Fruit fly (Drosophila melanogaster) whole organism, prepupa: Measurements from ENCODE around the gene CG4660.

Experiments used
- Blimp-1 ChIP-seq: fragments of 200-800 bp; sonication (Bioruptor generic); optimal IDR thresholded peaks from 3 replicates; lab custom pipeline; 2017; ENCODE audit warnings: missing biosample characterization, missing genetic modification characterization, mild to moderate bottlenecking, moderate library complexity, missing genetic modification reagents
- CG10631 ChIP-seq: fragments of 200-800 bp; sonication (Bioruptor generic); optimal IDR thresholded peaks from 2 replicates; lab custom pipeline; 2016; ENCODE audit warnings: missing biosample characterization, missing genetic modification characterization
- CG10669 ChIP-seq: fragments of 200-800 bp; sonication (Bioruptor generic); optimal IDR thresholded peaks from 3 replicates; lab custom pipeline; 2018; ENCODE audit warnings: missing biosample characterization, mild to moderate bottlenecking, missing genetic modification characterization, moderate library complexity
- CG11294 ChIP-seq: fragments of 200-800 bp; sonication (Bioruptor generic); IDR thresholded peaks from 2 replicates; pipeline ENCODE4 v1.3.6; 2022; ENCODE audit warnings: missing biosample characterization, missing genetic modification characterization
- CG11902 ChIP-seq: fragments of 200-800 bp; sonication (Bioruptor generic); optimal IDR thresholded peaks from 3 replicates; lab custom pipeline; 2016; ENCODE audit warnings: missing biosample characterization, missing genetic modification characterization
- CG15336 ChIP-seq: fragments of 200-800 bp; sonication (Bioruptor generic); IDR thresholded peaks from 2 replicates; pipeline ENCODE4 v1.3.6; 2022; ENCODE audit warnings: missing biosample characterization, missing genetic modification characterization
- CG1621 ChIP-seq: fragments of 200-800 bp; sonication (Bioruptor generic); optimal IDR thresholded peaks from 3 replicates; lab custom pipeline; 2018; ENCODE audit warnings: missing biosample characterization, mild to moderate bottlenecking, missing genetic modification characterization
- CG31627 ChIP-seq: fragments of 200-800 bp; sonication (Bioruptor generic); optimal IDR thresholded peaks from 3 replicates; lab custom pipeline; 2016; ENCODE audit warnings: missing biosample characterization, missing genetic modification characterization
- CG32006 ChIP-seq: fragments of 200-800 bp; sonication (Bioruptor generic); optimal IDR thresholded peaks from 3 replicates; lab custom pipeline; 2017; ENCODE audit warnings: missing biosample characterization, mild to moderate bottlenecking, missing genetic modification characterization
- CG34406 ChIP-seq: fragments of 200-800 bp; sonication (Bioruptor generic); optimal IDR thresholded peaks from 3 replicates; lab custom pipeline; 2016; ENCODE audit warnings: missing biosample characterization, missing genetic modification characterization
- CG3919 ChIP-seq: fragments of 200-800 bp; sonication (Bioruptor generic); optimal IDR thresholded peaks from 3 replicates; lab custom pipeline; 2016; ENCODE audit warnings: missing biosample characterization, missing genetic modification characterization
- CG6276 ChIP-seq: fragments of 200-800 bp; sonication (Bioruptor generic); optimal IDR thresholded peaks from 2 replicates; lab custom pipeline; 2017; ENCODE audit warnings: missing biosample characterization, mild to moderate bottlenecking, missing genetic modification characterization
- CG6792 ChIP-seq: fragments of 200-800 bp; sonication (Bioruptor generic); optimal IDR thresholded peaks from 3 replicates; lab custom pipeline; 2016; ENCODE audit warnings: missing biosample characterization, missing genetic modification characterization
- CG6808 ChIP-seq: fragments of 200-800 bp; sonication (Bioruptor generic); optimal IDR thresholded peaks from 3 replicates; lab custom pipeline; 2017; ENCODE audit warnings: missing biosample characterization, missing genetic modification characterization, mild to moderate bottlenecking, moderate library complexity, missing genetic modification reagents
- CG6854 ChIP-seq: fragments of 200-800 bp; sonication (Bioruptor generic); optimal IDR thresholded peaks from 2 replicates; lab custom pipeline; 2017; ENCODE audit warnings: missing biosample characterization, mild to moderate bottlenecking, missing genetic modification characterization
- CG7368 ChIP-seq: fragments of 200-800 bp; sonication (Bioruptor generic); optimal IDR thresholded peaks from 3 replicates; lab custom pipeline; 2016; ENCODE audit warnings: missing biosample characterization, missing genetic modification characterization
- CG8632 ChIP-seq: fragments of 200-800 bp; sonication (Bioruptor generic); optimal IDR thresholded peaks from 3 replicates; lab custom pipeline; 2016; ENCODE audit warnings: missing biosample characterization, missing genetic modification characterization
- Eip75B ChIP-seq: fragments of 200-800 bp; sonication (Bioruptor generic); optimal IDR thresholded peaks from 3 replicates; lab custom pipeline; 2016; ENCODE audit warnings: missing biosample characterization, missing genetic modification characterization
- Eip78C ChIP-seq: fragments of 200-800 bp; sonication (Bioruptor generic); peaks from one replicate; lab custom pipeline; 2016; ENCODE audit warnings: missing biosample characterization, missing genetic modification characterization
- Ets21C ChIP-seq: fragments of 200-800 bp; sonication (Bioruptor generic); optimal IDR thresholded peaks from 3 replicates; lab custom pipeline; 2016; ENCODE audit warnings: missing biosample characterization, missing genetic modification characterization
- Hr38 ChIP-seq: sonication (Bioruptor generic); optimal IDR thresholded peaks from 2 replicates; lab custom pipeline; 2016; ENCODE audit warnings: missing biosample characterization, missing genetic modification characterization
- Hr39 ChIP-seq: fragments of 200-800 bp; sonication (Bioruptor generic); optimal IDR thresholded peaks from 2 replicates; lab custom pipeline; 2016; ENCODE audit warnings: missing biosample characterization, missing genetic modification characterization
- Hr4 ChIP-seq: fragments of 200-800 bp; sonication (Bioruptor generic); optimal IDR thresholded peaks from 3 replicates; lab custom pipeline; 2016; ENCODE audit warnings: missing biosample characterization, missing genetic modification characterization
- Lpt ChIP-seq: fragments of 200-800 bp; sonication (Bioruptor generic); optimal IDR thresholded peaks from 3 replicates; lab custom pipeline; 2016; ENCODE audit warnings: missing biosample characterization, missing genetic modification characterization
- OdsH ChIP-seq: fragments of 200-800 bp; sonication (Bioruptor generic); optimal IDR thresholded peaks from 3 replicates; lab custom pipeline; 2016; ENCODE audit warnings: missing biosample characterization, missing genetic modification characterization
- Smox ChIP-seq: fragments of 200-800 bp; sonication (Bioruptor generic); optimal IDR thresholded peaks from 3 replicates; lab custom pipeline; 2016; ENCODE audit warnings: missing biosample characterization, missing genetic modification characterization
- Sox15 ChIP-seq: fragments of 200-800 bp; sonication (Bioruptor generic); optimal IDR thresholded peaks from 3 replicates; lab custom pipeline; 2016; ENCODE audit warnings: missing biosample characterization, missing genetic modification characterization
- cyc ChIP-seq: fragments of 200-800 bp; sonication (Bioruptor generic); optimal IDR thresholded peaks from 3 replicates; lab custom pipeline; 2016; ENCODE audit warnings: missing biosample characterization, missing genetic modification characterization
- dac ChIP-seq: fragments of 200-800 bp; sonication (Bioruptor generic); optimal IDR thresholded peaks from 2 replicates; lab custom pipeline; 2017; ENCODE audit warnings: missing biosample characterization, mild to moderate bottlenecking, missing genetic modification characterization
- dsx ChIP-seq: fragments of 200-800 bp; optimal IDR thresholded peaks from 3 replicates; lab custom pipeline; 2019; ENCODE audit warnings: missing biosample characterization, mild to moderate bottlenecking, missing genetic modification characterization, moderate library complexity; ENCODE audit not compliant: poor library complexity, severe bottlenecking
- esn ChIP-seq: fragments of 200-800 bp; sonication (Bioruptor generic); optimal IDR thresholded peaks from 2 replicates; lab custom pipeline; 2016; ENCODE audit warnings: missing biosample characterization, mild to moderate bottlenecking, missing genetic modification characterization, moderate library complexity
- fd59A ChIP-seq: fragments of 200-800 bp; sonication (Bioruptor generic); optimal IDR thresholded peaks from 2 replicates; lab custom pipeline; 2017; ENCODE audit warnings: missing biosample characterization, mild to moderate bottlenecking, missing genetic modification characterization, missing genetic modification reagents
- fd85E ChIP-seq: fragments of 200-800 bp; sonication (Bioruptor generic); optimal IDR thresholded peaks from 3 replicates; lab custom pipeline; 2016; ENCODE audit warnings: missing biosample characterization, missing genetic modification characterization
- fkh ChIP-seq: fragments of 200-800 bp; sonication (Bioruptor generic); optimal IDR thresholded peaks from 3 replicates; lab custom pipeline; 2017; ENCODE audit warnings: missing biosample characterization, mild to moderate bottlenecking, missing genetic modification characterization, moderate library complexity
- lz ChIP-seq: fragments of 200-800 bp; sonication (Bioruptor generic); optimal IDR thresholded peaks from 3 replicates; lab custom pipeline; 2016; ENCODE audit warnings: missing biosample characterization, missing genetic modification characterization
- pdm3 ChIP-seq: fragments of 200-800 bp; sonication (Bioruptor generic); optimal IDR thresholded peaks from 3 replicates; lab custom pipeline; 2016; ENCODE audit warnings: missing biosample characterization, missing genetic modification characterization
- salr ChIP-seq, 2 experiments: fragments of 200-800 bp; sonication (Bioruptor generic); optimal IDR thresholded peaks; 3 replicates each; lab custom pipeline; 2016 to 2018; ENCODE audit warnings: missing biosample characterization in 2 of 2, missing genetic modification characterization in 2 of 2, mild to moderate bottlenecking in 1 of 2
- ss ChIP-seq, 2 experiments: fragments of 200-800 bp; sonication (Bioruptor generic); optimal IDR thresholded peaks; 2 replicates in 1 of 2; 3 replicates in 1 of 2; lab custom pipeline; 2017 to 2018; ENCODE audit warnings: mild to moderate bottlenecking in 2 of 2, missing biosample characterization in 2 of 2, missing genetic modification characterization in 2 of 2, moderate library complexity in 1 of 2
- svp ChIP-seq: fragments of 200-800 bp; sonication (Bioruptor generic); peaks from one replicate; lab custom pipeline; 2016; ENCODE audit warnings: missing biosample characterization, missing genetic modification characterization
- vri ChIP-seq: fragments of 200-800 bp; sonication (Bioruptor generic); optimal IDR thresholded peaks from 3 replicates; lab custom pipeline; 2016; ENCODE audit warnings: missing biosample characterization, mild to moderate bottlenecking, missing genetic modification characterization

Gene CG4660

DNA sequence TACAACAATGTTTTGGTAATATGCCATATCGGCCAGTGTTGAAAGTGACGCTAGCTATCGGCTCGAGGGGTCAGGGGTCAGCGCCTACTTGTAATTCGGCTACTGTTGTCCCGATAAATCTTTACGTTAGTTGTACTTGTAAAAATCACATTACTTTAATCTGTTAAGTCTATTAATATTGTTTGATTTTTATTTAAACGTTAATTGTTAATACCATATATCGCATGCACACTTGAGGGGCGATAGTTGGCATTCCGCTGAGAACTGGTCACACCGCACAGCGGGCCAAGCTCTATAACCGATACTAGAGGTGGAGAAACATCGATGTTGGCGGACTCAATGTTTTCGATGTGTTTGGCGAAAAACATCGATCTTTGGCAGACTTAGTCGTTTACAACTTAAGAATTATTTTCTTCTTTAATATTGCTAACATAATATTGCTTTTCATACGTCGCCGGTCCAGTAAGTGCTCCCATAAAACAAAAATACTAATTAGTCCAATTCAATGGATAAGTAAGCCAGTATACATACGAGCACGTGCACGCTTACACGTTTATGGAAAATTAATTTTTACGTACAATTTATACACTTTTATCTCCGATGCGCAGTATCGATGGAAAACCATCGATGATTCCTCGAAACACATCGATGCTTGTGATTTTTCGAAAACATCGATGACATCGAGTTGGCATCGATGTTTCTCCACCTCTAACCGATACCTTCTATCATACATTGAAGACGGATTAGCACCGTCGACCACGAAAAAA lies 43.8 kb downstream of the CG4660 start, which contains the start of the genes rux and MCTS1 (continued):
- no peak for TF ChIP-seq fd59A (GFP tag; lab: Kevin White, UChicago)
- TF ChIP-seq vri (GFP tag; lab: Kevin White, UChicago) = peak; percentile 41
- no peak for TF ChIP-seq CG6276 (GFP tag; lab: Kevin White, UChicago)
- TF ChIP-seq Hr39 (GFP tag; lab: Kevin White, UChicago) = peak; percentile 39
- TF ChIP-seq OdsH (GFP tag; lab: Kevin White, UChicago) = peak; percentile 32
- TF ChIP-seq CG6808 (GFP tag; lab: Kevin White, UChicago) = no peak
- TF ChIP-seq Ets21C (GFP tag; lab: Kevin White, UChicago) = no peak
- peak; percentile 32 for TF ChIP-seq Smox (GFP tag; lab: Kevin White, UChicago)
- peak; percentile 23 for TF ChIP-seq fkh (GFP tag; lab: Kevin White, UChicago)
- peak; percentile 20 for TF ChIP-seq CG10631 (GFP tag; lab: Kevin White, UChicago)
- peak; percentile 44 for TF ChIP-seq esn
- TF ChIP-seq ss (GFP tag; optimal IDR thresholded peaks at IDR 0.05; lab: Kevin White, UChicago) = peak in 1 of 2 experiments; percentile 5

DNA sequence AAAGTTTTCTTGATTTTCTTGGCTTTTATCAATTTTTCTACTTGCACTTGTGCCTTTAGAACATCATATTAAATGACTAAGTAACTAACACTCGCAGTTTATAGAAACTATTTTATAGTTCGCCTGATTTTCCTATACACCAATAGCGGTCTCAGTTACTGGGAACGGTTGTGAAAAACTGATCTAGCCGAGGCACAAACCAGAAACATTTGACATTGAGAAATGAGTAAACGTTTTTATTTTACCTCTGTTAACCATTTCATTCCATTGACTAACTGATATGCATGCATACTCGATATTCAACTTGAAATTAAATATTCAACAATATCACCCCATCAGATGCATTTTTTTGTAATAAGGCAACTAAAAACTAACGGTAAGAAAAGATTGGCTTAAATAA lies 45.8 kb downstream of the CG4660 start:
- TF ChIP-seq cyc (GFP tag; lab: Kevin White, UChicago) (no peak), fd59A (GFP tag; lab: Kevin White, UChicago) (no peak), CG15336 (no peak), CG6854 (GFP tag; lab: Kevin White, UChicago) (no peak), CG11294 (no peak), Eip78C (GFP tag; lab: Kevin White, UChicago) (peak; percentile 46), ss (GFP tag; optimal IDR thresholded peaks at IDR 0.05; lab: Kevin White, UChicago) (no peak), Blimp-1 (GFP tag; lab: Kevin White, UChicago) (no peak)

DNA sequence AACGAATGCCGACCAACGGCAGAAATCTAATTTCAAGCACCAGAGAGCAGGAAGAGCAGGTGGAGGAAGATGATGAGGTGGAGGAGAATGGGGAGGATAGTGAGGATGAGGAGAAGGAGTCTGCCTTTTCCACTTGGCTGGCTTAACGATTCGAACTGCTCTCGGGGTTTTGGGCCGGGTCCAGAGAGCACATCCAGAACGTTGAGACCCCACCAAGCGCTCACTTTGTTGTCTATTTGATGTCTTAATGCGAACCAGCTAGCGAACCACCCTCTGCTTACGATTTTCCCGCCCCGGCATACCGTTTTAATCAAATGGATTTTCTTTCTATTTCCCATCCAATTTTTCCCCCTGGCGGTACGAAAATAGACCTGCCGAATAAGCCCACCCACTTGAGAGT lies 46.4 kb downstream of the CG4660 start:
- TF ChIP-seq CG3919 (GFP tag; lab: Kevin White, UChicago) = no peak

DNA sequence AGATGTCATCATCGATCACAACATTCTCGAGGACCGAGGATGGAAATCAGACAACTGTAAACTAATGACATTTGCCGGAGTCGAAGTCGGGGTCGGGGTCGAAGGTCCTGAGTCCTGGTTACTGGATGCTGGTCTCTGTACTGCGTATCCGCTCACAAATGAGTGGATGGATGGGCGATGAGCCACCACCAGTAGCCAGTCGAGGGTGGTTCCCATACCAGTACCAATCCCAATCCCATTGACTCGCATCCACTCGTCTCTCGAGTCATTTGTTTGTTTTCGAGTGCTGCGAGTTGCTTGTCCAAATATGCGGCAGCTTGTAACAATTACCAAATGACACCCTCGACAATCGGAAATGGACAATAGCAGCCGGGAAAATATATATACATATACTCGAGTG lies 48.3 kb downstream of the CG4660 start:
- no peak for TF ChIP-seq CG6276 (GFP tag; lab: Kevin White, UChicago)
- TF ChIP-seq Hr38 (GFP tag; lab: Kevin White, UChicago) = no peak
- TF ChIP-seq CG6808 (GFP tag; lab: Kevin White, UChicago) = no peak
- TF ChIP-seq CG10669 (GFP tag; lab: Kevin White, UChicago) = no peak
- TF ChIP-seq salr (GFP tag; optimal IDR thresholded peaks at IDR 0.05; lab: Kevin White, UChicago) = no peak
- TF ChIP-seq Hr4 (GFP tag; lab: Kevin White, UChicago) = no peak
- TF ChIP-seq dac (GFP tag; lab: Kevin White, UChicago) = no peak
- no peak for TF ChIP-seq CG1621
- no peak for TF ChIP-seq svp (GFP tag; lab: Kevin White, UChicago)
- no peak for TF ChIP-seq fkh (GFP tag; lab: Kevin White, UChicago)
- TF ChIP-seq dsx = no peak
- no peak for TF ChIP-seq fd59A (GFP tag; lab: Kevin White, UChicago)
- no peak for TF ChIP-seq Eip75B (GFP tag; lab: Kevin White, UChicago)
- no peak for TF ChIP-seq OdsH (GFP tag; lab: Kevin White, UChicago)
- TF ChIP-seq CG34406 (GFP tag; lab: Kevin White, UChicago) = no peak
- TF ChIP-seq CG32006 = no peak
- no peak for TF ChIP-seq Smox (GFP tag; lab: Kevin White, UChicago)
- TF ChIP-seq Eip78C (GFP tag; lab: Kevin White, UChicago) = no peak
- TF ChIP-seq Ets21C (GFP tag; lab: Kevin White, UChicago) = no peak
- TF ChIP-seq, all 60 proteins: peak for 0

DNA sequence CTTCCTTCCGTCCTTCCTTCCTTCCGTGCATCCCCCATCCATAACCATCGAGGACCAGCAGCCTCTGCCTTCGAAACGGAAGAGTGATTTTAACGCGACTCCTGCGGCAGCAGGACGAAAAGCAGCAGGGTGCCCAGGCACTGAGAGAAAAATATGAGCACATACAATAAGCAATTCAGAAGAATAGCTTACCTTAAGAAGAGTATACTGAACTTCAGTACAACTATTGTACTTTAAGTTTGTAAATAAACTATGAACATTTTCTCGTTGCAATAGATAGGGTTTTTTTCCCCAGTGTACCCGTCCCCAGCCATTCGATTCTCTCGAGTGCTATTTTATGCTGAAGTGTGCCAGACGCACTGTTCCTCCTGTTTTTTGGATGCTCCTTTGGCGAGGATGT lies 49.5 kb downstream of the CG4660 start:
- TF ChIP-seq CG7368 (GFP tag; lab: Kevin White, UChicago) (peak; percentile 28), pdm3 (GFP tag; lab: Kevin White, UChicago) (peak; percentile 34), fd85E (no peak), CG31627 (GFP tag; lab: Kevin White, UChicago) (peak; percentile 59), CG6808 (GFP tag; lab: Kevin White, UChicago) (peak; percentile 50), Smox (GFP tag; lab: Kevin White, UChicago) (peak; percentile 46), esn (peak; percentile 70), CG34406 (GFP tag; lab: Kevin White, UChicago) (peak; percentile 12), CG32006 (no peak), Lpt (no peak), Sox15 (GFP tag; lab: Kevin White, UChicago) (peak; percentile 5), salr (GFP tag; optimal IDR thresholded peaks at IDR 0.05; lab: Kevin White, UChicago) (no peak), fkh (GFP tag; lab: Kevin White, UChicago) (no peak), Hr38 (GFP tag; lab: Kevin White, UChicago) (no peak), CG8632 (GFP tag; lab: Kevin White, UChicago) (peak; percentile 21), CG11902 (GFP tag; lab: Kevin White, UChicago) (peak; percentile 27), CG6792 (GFP tag; lab: Kevin White, UChicago) (peak; percentile 50), CG1621 (peak; percentile 38), lz (GFP tag; lab: Kevin White, UChicago) (peak; percentile 52)
